Worm (Caenorhabditis elegans) whole organism, early embryonic: ENCODE measurements around the gene F36D3.5.
"Not testable (repeated sequence)": the region's sequence is repeated elsewhere in the genome, so short reads cannot be mapped to it uniquely, and the experiment has no call there.

Experiments
- B0310.2 ChIP-seq: sonication (generic microtip); optimal IDR thresholded peaks from 2 replicates; lab custom pipeline; 2016; ENCODE audit warnings: mild to moderate bottlenecking, missing genetic modification characterization, missing compliant biosample characterization
- F13C5.2 ChIP-seq: sonication (generic microtip); optimal IDR thresholded peaks from 2 replicates; lab custom pipeline; 2017; ENCODE audit warnings: mild to moderate bottlenecking, missing genetic modification characterization, inconsistent platforms, missing compliant biosample characterization
- aly-1 ChIP-seq: sonication (generic microtip); optimal IDR thresholded peaks from 2 replicates; lab custom pipeline; 2016; ENCODE audit warnings: missing genetic modification characterization, missing compliant biosample characterization
- ama-1 ChIP-seq: fragments of 150-350 bp; optimal IDR thresholded peaks from 2 replicates; lab custom pipeline; 2014
- ceh-13 ChIP-seq: fragments of 200-800 bp; sonication (Bioruptor generic); optimal IDR thresholded peaks from 2 replicates; lab custom pipeline; 2018; ENCODE audit warnings: mild to moderate bottlenecking, missing genetic modification characterization, missing compliant biosample characterization
- ceh-36 ChIP-seq: sonication (generic microtip); optimal IDR thresholded peaks from 2 replicates; lab custom pipeline; 2016; ENCODE audit warnings: missing genetic modification characterization, inconsistent platforms, missing compliant biosample characterization
- ets-7 ChIP-seq: sonication (generic microtip); optimal IDR thresholded peaks from 2 replicates; lab custom pipeline; 2016; ENCODE audit warnings: missing genotype, missing genetic modification characterization, missing compliant biosample characterization
- flt-1 ChIP-seq: fragments of 200-800 bp; sonication (Bioruptor generic); IDR thresholded peaks from 2 replicates; pipeline ENCODE4 v1.3.6; 2022; ENCODE audit warnings: missing genetic modification characterization, missing compliant biosample characterization
- hmbx-1 ChIP-seq: sonication (generic microtip); optimal IDR thresholded peaks from 2 replicates; lab custom pipeline; 2016; ENCODE audit warnings: mild to moderate bottlenecking, missing genetic modification characterization, missing compliant biosample characterization
- hmg-4 ChIP-seq: fragments of 200-800 bp; sonication (Bioruptor generic); optimal IDR thresholded peaks from 2 replicates; lab custom pipeline; 2018; ENCODE audit warnings: mild to moderate bottlenecking, missing genetic modification characterization, missing compliant biosample characterization
- hnd-1 ChIP-seq: sonication (generic microtip); optimal IDR thresholded peaks from 2 replicates; lab custom pipeline; 2016; ENCODE audit warnings: missing genetic modification characterization, missing compliant biosample characterization
- pes-1 ChIP-seq: fragments of 200-800 bp; sonication (Bioruptor generic); IDR thresholded peaks from 2 replicates; pipeline ENCODE4 v1.3.6; 2022; ENCODE audit warnings: missing genetic modification reagents, missing genetic modification characterization, missing compliant biosample characterization
- scrt-1 ChIP-seq: fragments of 200-800 bp; sonication (Bioruptor generic); IDR thresholded peaks from 2 replicates; pipeline ENCODE4 v1.3.6; 2022; ENCODE audit warnings: missing genetic modification characterization, missing compliant biosample characterization
- sea-1 ChIP-seq: fragments of 200-800 bp; sonication (Bioruptor generic); conservative IDR thresholded peaks from 2 replicates; pipeline ENCODE4 v1.3.6; 2022; ENCODE audit warnings: missing genetic modification characterization, missing compliant biosample characterization
- tbx-11 ChIP-seq: fragments of 200-800 bp; sonication (Bioruptor generic); IDR thresholded peaks from 2 replicates; pipeline ENCODE4 v1.3.6; 2022; ENCODE audit warnings: missing genetic modification characterization, missing compliant biosample characterization
- tbx-37 ChIP-seq: fragments of 200-800 bp; sonication (Bioruptor generic); conservative IDR thresholded peaks from 2 replicates; pipeline ENCODE4 v1.3.6; 2022; ENCODE audit warnings: missing genetic modification reagents, missing genetic modification characterization, missing compliant biosample characterization
- tra-4 ChIP-seq: sonication (generic microtip); optimal IDR thresholded peaks from 2 replicates; lab custom pipeline; 2017; ENCODE audit warnings: missing genetic modification characterization, missing compliant biosample characterization

F36D3.5 gene

DNA sequence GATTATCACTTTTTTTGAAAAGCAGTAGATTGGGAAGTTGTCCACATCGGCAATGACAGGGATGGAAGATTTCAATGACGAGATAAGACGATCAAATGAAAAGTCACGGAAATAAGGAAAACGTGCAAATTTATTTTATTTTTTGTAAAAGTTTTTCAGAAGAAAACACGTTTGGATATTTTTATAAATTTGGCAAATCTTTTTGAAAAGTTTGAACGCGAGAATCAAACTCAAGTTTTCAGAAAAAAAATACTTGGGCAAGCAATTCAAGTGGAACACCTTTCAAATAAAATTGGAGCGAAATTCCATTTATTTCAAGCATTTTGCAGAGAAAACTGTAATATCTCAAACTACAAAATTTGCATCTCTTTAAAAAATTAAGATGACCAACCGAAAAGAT, at the start of gene F36D3.5:
F36D3.5 (minus strand) TSS at position 101 of the 400 bp plus-strand sequence.
- not testable (repeated sequence) for TF ChIP-seq tra-4 (tag; lab: Kevin White, UChicago); scrt-1 (GFP tag; lab: Robert Waterston, UW); ceh-13 (GFP tag; lab: Kevin White, UChicago)

- peak; percentile 16 for TF ChIP-seq aly-1 (tag; lab: Kevin White, UChicago)
- TF ChIP-seq tra-4 (tag; lab: Kevin White, UChicago) = no peak
- TF ChIP-seq flt-1 (GFP tag; lab: Robert Waterston, UW) = no peak
- TF ChIP-seq pes-1 (GFP tag; lab: Robert Waterston, UW) = peak; percentile 92
- TF ChIP-seq hnd-1 = peak; percentile 13
- TF ChIP-seq hmbx-1 = no peak
- peak; percentile 49 for TF ChIP-seq hmg-4
- TF ChIP-seq scrt-1 (GFP tag; lab: Robert Waterston, UW) = peak; percentile 82
- TF ChIP-seq tbx-37 (GFP tag; lab: Robert Waterston, UW) = peak; percentile 79
- peak; percentile 54; the same call in 1 of the 2 replicates for TF ChIP-seq sea-1
- TF ChIP-seq ets-7 (tag; lab: Kevin White, UChicago) = peak; percentile 2
- no peak for TF ChIP-seq F13C5.2 (tag; lab: Kevin White, UChicago)
- no peak for TF ChIP-seq ama-1
- no peak for TF ChIP-seq ceh-36 (tag; lab: Kevin White, UChicago)
- TF ChIP-seq ceh-13 (GFP tag; lab: Kevin White, UChicago) = peak; percentile 41
- peak; percentile 5 for TF ChIP-seq B0310.2 (tag; lab: Kevin White, UChicago)
- peak; percentile 74 for TF ChIP-seq tbx-11
Measured at ce11 chrV:16552929-16553328, 37.9 kb upstream of the F36D3.5 start, which contains the start of gene Y32B12B.4. Y32B12B.4 (plus strand) TSS chrV:16553327.

DNA sequence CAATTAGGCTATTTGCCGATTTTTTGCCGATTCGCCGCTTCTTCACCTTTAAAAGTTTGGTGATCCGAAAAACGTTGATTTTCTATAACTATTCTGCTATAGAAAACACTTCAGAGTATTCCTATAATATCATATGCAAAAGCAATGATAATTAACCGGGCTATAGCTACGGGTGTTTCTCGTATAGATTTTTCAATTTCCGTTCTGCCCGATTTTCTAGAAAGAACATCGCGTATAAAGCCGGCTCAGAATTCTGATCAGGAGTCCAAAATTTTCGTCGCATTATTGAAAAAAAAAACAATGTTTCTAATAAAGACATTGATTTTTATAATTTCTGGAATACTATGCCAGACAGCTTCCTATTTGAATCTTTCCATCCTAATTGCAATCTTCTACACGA, 35.6 kb upstream of the F36D3.5 start, which contains the start of gene srbc-65:
srbc-65 (plus strand) TSS at position 301 of the 400 bp plus-strand sequence.
- no peak for TF ChIP-seq sea-1
- TF ChIP-seq ets-7 (tag; lab: Kevin White, UChicago) = no peak
- no peak for TF ChIP-seq ceh-13 (GFP tag; lab: Kevin White, UChicago)
- no peak for TF ChIP-seq aly-1 (tag; lab: Kevin White, UChicago)
- no peak for TF ChIP-seq pes-1 (GFP tag; lab: Robert Waterston, UW)
- TF ChIP-seq F13C5.2 (tag; lab: Kevin White, UChicago) = no peak
- TF ChIP-seq ama-1 = no peak
- TF ChIP-seq flt-1 (GFP tag; lab: Robert Waterston, UW) = no peak
- TF ChIP-seq hmg-4 = no peak
- no peak for TF ChIP-seq scrt-1 (GFP tag; lab: Robert Waterston, UW)
- no peak for TF ChIP-seq hmbx-1
- no peak for TF ChIP-seq hnd-1
- TF ChIP-seq ceh-36 (tag; lab: Kevin White, UChicago) = no peak
- no peak for TF ChIP-seq tra-4 (tag; lab: Kevin White, UChicago)
- TF ChIP-seq tbx-37 (GFP tag; lab: Robert Waterston, UW) = no peak
- no peak for TF ChIP-seq B0310.2 (tag; lab: Kevin White, UChicago)
- no peak for TF ChIP-seq tbx-11

- TF ChIP-seq tbx-37 (GFP tag; lab: Robert Waterston, UW) = no peak
- TF ChIP-seq flt-1 (GFP tag; lab: Robert Waterston, UW) = no peak
- no peak for TF ChIP-seq tbx-11
- TF ChIP-seq hmbx-1 = no peak
- no peak for TF ChIP-seq F13C5.2 (tag; lab: Kevin White, UChicago)
- TF ChIP-seq tra-4 (tag; lab: Kevin White, UChicago) = no peak
- no peak for TF ChIP-seq ceh-36 (tag; lab: Kevin White, UChicago)
- TF ChIP-seq pes-1 (GFP tag; lab: Robert Waterston, UW) = no peak
- TF ChIP-seq hmg-4 = no peak
- TF ChIP-seq ceh-13 (GFP tag; lab: Kevin White, UChicago) = no peak
- no peak for TF ChIP-seq B0310.2 (tag; lab: Kevin White, UChicago)
- TF ChIP-seq sea-1 = no peak
- TF ChIP-seq ets-7 (tag; lab: Kevin White, UChicago) = no peak
- no peak for TF ChIP-seq scrt-1 (GFP tag; lab: Robert Waterston, UW)
- no peak for TF ChIP-seq aly-1 (tag; lab: Kevin White, UChicago)
- TF ChIP-seq ama-1 = no peak
- TF ChIP-seq hnd-1 = no peak
Measured at ce11 chrV:16540657-16541056, 25.6 kb upstream of the F36D3.5 start.

DNA sequence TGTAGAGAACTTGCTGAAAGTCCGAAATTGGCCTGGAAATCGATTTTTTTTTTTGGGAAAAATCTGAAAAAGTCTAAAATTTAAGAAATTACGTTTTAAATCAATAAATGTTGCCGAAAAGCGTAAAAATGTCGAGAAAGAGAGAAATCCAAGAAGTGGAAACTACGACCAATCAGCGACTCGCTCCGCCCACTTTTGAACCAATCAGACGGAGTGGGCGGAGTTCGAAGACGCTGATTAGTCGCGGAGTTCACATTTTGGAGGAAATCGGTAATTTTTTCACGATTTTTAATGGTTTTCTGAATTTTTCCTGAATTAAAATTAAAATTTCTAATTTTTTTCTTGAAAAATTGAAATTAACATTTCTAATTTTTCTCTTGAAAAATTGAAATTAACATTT, 24.6 kb upstream of the F36D3.5 start:
- no peak for TF ChIP-seq tbx-37 (GFP tag; lab: Robert Waterston, UW)
- no peak for TF ChIP-seq ets-7 (tag; lab: Kevin White, UChicago)
- TF ChIP-seq aly-1 (tag; lab: Kevin White, UChicago) = no peak

- TF ChIP-seq sea-1 (no peak), hnd-1 (no peak), B0310.2 (tag; lab: Kevin White, UChicago) (no peak), flt-1 (GFP tag; lab: Robert Waterston, UW) (no peak), hmbx-1 (no peak), hmg-4 (no peak), pes-1 (GFP tag; lab: Robert Waterston, UW) (no peak), aly-1 (tag; lab: Kevin White, UChicago) (no peak), ceh-36 (tag; lab: Kevin White, UChicago) (no peak), ama-1 (no peak), ets-7 (tag; lab: Kevin White, UChicago) (no peak), F13C5.2 (tag; lab: Kevin White, UChicago) (no peak), tbx-37 (GFP tag; lab: Robert Waterston, UW) (no peak), ceh-13 (GFP tag; lab: Kevin White, UChicago) (no peak), tra-4 (tag; lab: Kevin White, UChicago) (no peak), tbx-11 (no peak), scrt-1 (GFP tag; lab: Robert Waterston, UW) (no peak)
Measured at ce11 chrV:16537908-16538446, 22.9 kb upstream of the F36D3.5 start, which contains the start of gene Y32B12B.2. Y32B12B.2 (plus strand) TSS chrV:16538396.

- no peak for TF ChIP-seq hmbx-1
- TF ChIP-seq hnd-1 = no peak
- no peak for TF ChIP-seq F13C5.2 (tag; lab: Kevin White, UChicago)
- TF ChIP-seq ets-7 (tag; lab: Kevin White, UChicago) = no peak
- no peak for TF ChIP-seq hmg-4
- TF ChIP-seq tbx-11 = no peak
- TF ChIP-seq sea-1 = no peak
- no peak for TF ChIP-seq ceh-36 (tag; lab: Kevin White, UChicago)
- TF ChIP-seq flt-1 (GFP tag; lab: Robert Waterston, UW) = no peak
Measured at ce11 chrV:16536701-16537100, 21.7 kb upstream of the F36D3.5 start, which contains the start of gene Y32B12B.1. Y32B12B.1 (plus strand) TSS chrV:16537001.
